In the genomic region with DNA sequence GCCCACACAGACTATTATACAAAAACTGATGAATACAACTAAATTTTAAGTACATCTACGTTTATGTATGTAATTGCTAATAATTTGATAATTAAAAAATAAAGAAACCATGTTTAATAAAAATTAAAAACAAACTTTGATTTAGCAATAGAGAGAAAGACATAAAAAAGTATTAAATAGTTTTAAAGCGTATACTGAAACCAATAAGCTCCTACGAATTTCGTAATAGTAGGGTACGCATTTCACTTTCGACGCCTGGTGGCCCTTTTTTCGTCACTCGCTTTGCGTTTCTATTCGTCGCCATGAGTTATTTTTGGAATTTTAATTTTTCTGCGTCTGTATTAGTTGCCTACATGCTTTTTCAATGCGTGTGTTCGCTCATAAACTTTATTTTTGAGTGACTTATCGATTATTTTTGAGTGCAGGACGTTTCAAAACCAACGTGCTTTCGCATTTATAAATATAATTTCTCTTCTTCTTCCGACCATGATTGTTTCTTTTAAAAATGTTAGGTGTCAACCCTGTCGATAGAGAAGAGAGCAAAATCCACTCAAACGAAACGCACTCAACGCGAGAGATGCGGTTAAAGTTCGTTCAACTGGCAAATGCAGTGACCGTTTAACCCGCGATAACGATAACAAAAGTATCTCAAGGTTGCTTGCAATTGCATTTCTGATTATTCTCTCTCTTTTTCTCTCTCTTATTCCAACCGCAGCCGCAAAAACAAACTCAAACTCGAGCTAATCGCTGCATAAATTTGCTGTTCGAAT, we compare ENCODE assay signal across 5 fruit fly cellular contexts.
TF ChIP-seq lines count a peak whose summit lies in the region.

A gene (plus strand): TSS at position 569 of the 770 bp plus-strand sequence.

- TF ChIP-seq CTCF in whole organism, embryonic (GFP tag; optimal IDR thresholded peaks at IDR 0.05; lab: Kevin White, UChicago), result peak; percentile 12

TF ChIP-seq in whole organism, adult, 20 proteins besides CTCF, POLR2A, EP300 and RAD21 (continues in another document):
- peak; percentile 36 for TF ChIP-seq CG12768 (GFP tag; optimal IDR thresholded peaks at IDR 0.05; lab: Kevin White, UChicago)
- TF ChIP-seq CG11617 (GFP tag; optimal IDR thresholded peaks at IDR 0.05; lab: Kevin White, UChicago), result peak; percentile 43
- no peak for TF ChIP-seq Hr96 (GFP tag; optimal IDR thresholded peaks at IDR 0.05; lab: Kevin White, UChicago)
- peak; percentile 31 for TF ChIP-seq pad (GFP tag; optimal IDR thresholded peaks at IDR 0.05; lab: Kevin White, UChicago)
- peak; percentile 87 for TF ChIP-seq kay (GFP tag; lab: Kevin White, UChicago; ENCODE audit: borderline replicate concordance)
- TF ChIP-seq CG1620 (GFP tag; optimal IDR thresholded peaks at IDR 0.05; lab: Kevin White, UChicago), result no peak
- no peak for TF ChIP-seq CG33017 (tag; optimal IDR thresholded peaks at IDR 0.05; lab: Kevin White, UChicago)
- TF ChIP-seq cic (GFP tag; optimal IDR thresholded peaks at IDR 0.05; lab: Kevin White, UChicago), result no peak
- TF ChIP-seq Clk (GFP tag; optimal IDR thresholded peaks at IDR 0.05; lab: Kevin White, UChicago), result no peak
- no peak for TF ChIP-seq tj (GFP tag; optimal IDR thresholded peaks at IDR 0.05; lab: Kevin White, UChicago)
- peak; percentile 59 for TF ChIP-seq CG7045 (GFP tag; optimal IDR thresholded peaks at IDR 0.05; lab: Kevin White, UChicago)
- peak; percentile 65 for TF ChIP-seq bab1 (GFP tag; optimal IDR thresholded peaks at IDR 0.05; lab: Kevin White, UChicago)
- peak; percentile 31 for TF ChIP-seq CG7101 (tag; optimal IDR thresholded peaks at IDR 0.05; lab: Kevin White, UChicago)
- TF ChIP-seq cnc (optimal IDR thresholded peaks at IDR 0.05; lab: Kevin White, UChicago), result peak in 1 of 2 experiments; percentile 21
- TF ChIP-seq ovo (GFP tag; optimal IDR thresholded peaks at IDR 0.05; lab: Kevin White, UChicago), result no peak
- TF ChIP-seq Crg-1 (GFP tag; optimal IDR thresholded peaks at IDR 0.05; lab: Kevin White, UChicago), result no peak

TF ChIP-seq in whole organism, embryonic, 481 proteins besides CTCF, POLR2A, EP300 and RAD21 (continues in another document):
- TF ChIP-seq CG6654 (GFP tag; optimal IDR thresholded peaks at IDR 0.05; lab: Kevin White, UChicago) (peak; percentile 45), CG15696 (tag; optimal IDR thresholded peaks at IDR 0.05; lab: Kevin White, UChicago) (peak; percentile 58), CG3847 (GFP tag; IDR thresholded peaks at IDR 0.05; lab: Robert Waterston, UW) (peak; percentile 43; the same call in 1 of the 2 replicates), B-H1 (GFP tag; IDR thresholded peaks at IDR 0.05; lab: Robert Waterston, UW) (peak; percentile 72; the same call in 2 of the 3 replicates), E2f1 (GFP tag; IDR thresholded peaks at IDR 0.05; lab: Robert Waterston, UW) (peak; percentile 79), zen (tag; optimal IDR thresholded peaks at IDR 0.05; lab: Kevin White, UChicago) (no peak), Rfx (GFP tag; IDR thresholded peaks at IDR 0.05; lab: Robert Waterston, UW) (peak; percentile 87), Oaz (GFP tag; IDR thresholded peaks at IDR 0.05; lab: Robert Waterston, UW) (no peak; the same call in none of the 2 replicates), bab2 (GFP tag; optimal IDR thresholded peaks at IDR 0.05; lab: Kevin White, UChicago) (peak; percentile 59), CG2712 (tag; optimal IDR thresholded peaks at IDR 0.05; lab: Kevin White, UChicago) (peak; percentile 95), ash1 (GFP tag; optimal IDR thresholded peaks at IDR 0.05; lab: Kevin White, UChicago) (no peak), Dek (tag; optimal IDR thresholded peaks at IDR 0.05; lab: Kevin White, UChicago) (peak; percentile 58), Dfd (GFP tag; optimal IDR thresholded peaks at IDR 0.05; lab: Kevin White, UChicago) (no peak), D19A (tag; optimal IDR thresholded peaks at IDR 0.05; lab: Kevin White, UChicago) (peak; percentile 96), Eip74EF (GFP tag; optimal IDR thresholded peaks at IDR 0.05; lab: Kevin White, UChicago) (peak in 1 of 2 experiments; percentile 80), ci (GFP tag; IDR thresholded peaks at IDR 0.05; lab: Robert Waterston, UW) (peak; percentile 51; the same call in 1 of the 3 replicates)

TF ChIP-seq in whole organism, prepupa, 60 proteins besides CTCF, POLR2A, EP300 and RAD21 (continues in another document):
- TF ChIP-seq Sox15 (GFP tag; optimal IDR thresholded peaks at IDR 0.05; lab: Kevin White, UChicago) (peak; percentile 55), CG34406 (GFP tag; optimal IDR thresholded peaks at IDR 0.05; lab: Kevin White, UChicago) (peak; percentile 65), Eip75B (GFP tag; optimal IDR thresholded peaks at IDR 0.05; lab: Kevin White, UChicago) (peak; percentile 70), ss (GFP tag; optimal IDR thresholded peaks at IDR 0.05; lab: Kevin White, UChicago) (peak; percentile 55 to 80), Lpt (GFP tag; optimal IDR thresholded peaks at IDR 0.05; lab: Kevin White, UChicago) (no peak), CG6792 (GFP tag; optimal IDR thresholded peaks at IDR 0.05; lab: Kevin White, UChicago) (peak; percentile 68), Sox14 (GFP tag; optimal IDR thresholded peaks at IDR 0.05; lab: Kevin White, UChicago) (peak; percentile 38), CG3032 (tag; optimal IDR thresholded peaks at IDR 0.05; lab: Kevin White, UChicago) (peak; percentile 80), CG6276 (GFP tag; optimal IDR thresholded peaks at IDR 0.05; lab: Kevin White, UChicago) (peak; percentile 55), Gug (GFP tag; IDR thresholded peaks at IDR 0.05; lab: Robert Waterston, UW) (peak; percentile 63), CG10669 (GFP tag; optimal IDR thresholded peaks at IDR 0.05; lab: Kevin White, UChicago) (peak; percentile 62), CG8632 (GFP tag; optimal IDR thresholded peaks at IDR 0.05; lab: Kevin White, UChicago) (peak; percentile 70), dac (GFP tag; optimal IDR thresholded peaks at IDR 0.05; lab: Kevin White, UChicago) (no peak), CG11902 (GFP tag; optimal IDR thresholded peaks at IDR 0.05; lab: Kevin White, UChicago) (peak; percentile 52), OdsH (GFP tag; optimal IDR thresholded peaks at IDR 0.05; lab: Kevin White, UChicago) (peak; percentile 37), CG6808 (GFP tag; optimal IDR thresholded peaks at IDR 0.05; lab: Kevin White, UChicago) (peak; percentile 77), CG7368 (GFP tag; optimal IDR thresholded peaks at IDR 0.05; lab: Kevin White, UChicago) (peak; percentile 56)

TF ChIP-seq in whole organism, pupa, 21 proteins besides CTCF, POLR2A, EP300 and RAD21 (continues in another document):
- TF ChIP-seq CG8301 (tag; optimal IDR thresholded peaks at IDR 0.05; lab: Kevin White, UChicago) (peak; percentile 77), CG13204 (GFP tag; optimal IDR thresholded peaks at IDR 0.05; lab: Kevin White, UChicago) (no peak), EcR (GFP tag; optimal IDR thresholded peaks at IDR 0.05; lab: Kevin White, UChicago) (peak; percentile 100), CG15710 (tag; optimal IDR thresholded peaks at IDR 0.05; lab: Kevin White, UChicago) (peak; percentile 29), Pif1B (GFP tag; optimal IDR thresholded peaks at IDR 0.05; lab: Kevin White, UChicago) (peak; percentile 73), CG17806 (tag; optimal IDR thresholded peaks at IDR 0.05; lab: Kevin White, UChicago) (peak; percentile 76), CG14655 (GFP tag; optimal IDR thresholded peaks at IDR 0.05; lab: Kevin White, UChicago) (peak; percentile 89), CG34367 (tag; optimal IDR thresholded peaks at IDR 0.05; lab: Kevin White, UChicago) (peak; percentile 4), CG32121 (GFP tag; IDR thresholded peaks at IDR 0.05; lab: Robert Waterston, UW) (peak; percentile 79), Snoo (tag; optimal IDR thresholded peaks at IDR 0.05; lab: Kevin White, UChicago) (peak; percentile 65), CG4496 (GFP tag; IDR thresholded peaks at IDR 0.05; lab: Robert Waterston, UW) (peak; percentile 46; the same call in 1 of the 3 replicates), gl (tag; optimal IDR thresholded peaks at IDR 0.05; lab: Kevin White, UChicago) (no peak), D1 (tag; optimal IDR thresholded peaks at IDR 0.05; lab: Kevin White, UChicago) (no peak), CG10348 (GFP tag; IDR thresholded peaks at IDR 0.05; lab: Robert Waterston, UW) (no peak), Pif1A (GFP tag; optimal IDR thresholded peaks at IDR 0.05; lab: Kevin White, UChicago) (peak; percentile 67), CG8159 (tag; optimal IDR thresholded peaks at IDR 0.05; lab: Kevin White, UChicago) (peak; percentile 85), CG12605 (GFP tag; IDR thresholded peaks at IDR 0.05; lab: Robert Waterston, UW) (peak; percentile 75), CG9948 (tag; optimal IDR thresholded peaks at IDR 0.05; lab: Kevin White, UChicago) (peak; percentile 56)

TF ChIP-seq in whole organism, wandering third instar larva, 38 proteins besides CTCF, POLR2A, EP300 and RAD21 (continues in another document):
- TF ChIP-seq Mio (GFP tag; optimal IDR thresholded peaks at IDR 0.05; lab: Kevin White, UChicago), result no peak
- TF ChIP-seq Abd-B (GFP tag; optimal IDR thresholded peaks at IDR 0.05; lab: Kevin White, UChicago), result no peak
- TF ChIP-seq Sp1 (GFP tag; optimal IDR thresholded peaks at IDR 0.05; lab: Kevin White, UChicago), result no peak
- TF ChIP-seq N (GFP tag; optimal IDR thresholded peaks at IDR 0.05; lab: Kevin White, UChicago), result no peak
- no peak for TF ChIP-seq pan (optimal IDR thresholded peaks at IDR 0.05; lab: Kevin White, UChicago)
- peak; percentile 71 for TF ChIP-seq woc (GFP tag; optimal IDR thresholded peaks at IDR 0.05; lab: Kevin White, UChicago)
- TF ChIP-seq br (GFP tag; optimal IDR thresholded peaks at IDR 0.05; lab: Kevin White, UChicago), result peak; percentile 26
- TF ChIP-seq GATAd (GFP tag; optimal IDR thresholded peaks at IDR 0.05; lab: Kevin White, UChicago), result no peak
- TF ChIP-seq jim (GFP tag; optimal IDR thresholded peaks at IDR 0.05; lab: Kevin White, UChicago), result no peak
- TF ChIP-seq Dif (GFP tag; optimal IDR thresholded peaks at IDR 0.05; lab: Kevin White, UChicago; ENCODE audit: partially characterized antibody), result no peak
- no peak for TF ChIP-seq Hr78 (GFP tag; optimal IDR thresholded peaks at IDR 0.05; lab: Kevin White, UChicago)
- TF ChIP-seq ey (GFP tag; optimal IDR thresholded peaks at IDR 0.05; lab: Kevin White, UChicago), result peak; percentile 28
- TF ChIP-seq dl (GFP tag; optimal IDR thresholded peaks at IDR 0.05; lab: Kevin White, UChicago; ENCODE audit: insufficient read depth in 1 of 2, partially characterized antibody in 2 of 2), result peak in 1 of 2 experiments; percentile 18
- no peak for TF ChIP-seq Hr83 (GFP tag; optimal IDR thresholded peaks at IDR 0.05; lab: Kevin White, UChicago; ENCODE audit: poor library complexity, severe bottlenecking)
- TF ChIP-seq Vsx2 (GFP tag; optimal IDR thresholded peaks at IDR 0.05; lab: Kevin White, UChicago; ENCODE audit: partially characterized antibody), result peak; percentile 56
- TF ChIP-seq CrebA (GFP tag; optimal IDR thresholded peaks at IDR 0.05; lab: Kevin White, UChicago; ENCODE audit: borderline replicate concordance), result no peak
- TF ChIP-seq CG9705 (GFP tag; optimal IDR thresholded peaks at IDR 0.05; lab: Kevin White, UChicago), result peak; percentile 3
- no peak for TF ChIP-seq Jra (GFP tag; optimal IDR thresholded peaks at IDR 0.05; lab: Kevin White, UChicago)
- TF ChIP-seq sv (GFP tag; optimal IDR thresholded peaks at IDR 0.05; lab: Kevin White, UChicago), result peak; percentile 78
- peak; percentile 14 for TF ChIP-seq Hnf4 (GFP tag; optimal IDR thresholded peaks at IDR 0.05; lab: Kevin White, UChicago)
